Worm (Caenorhabditis elegans) whole organism, L4 larva: ENCODE measurements around the gene srt-16.

ENCODE experiments used
- daf-12 ChIP-seq: fragments of 150-350 bp; optimal IDR thresholded peaks from 2 replicates; lab custom pipeline; 2014; ENCODE audit warnings: missing biosample characterization, missing genetic modification reagents, missing genetic modification characterization
- dpl-1 ChIP-seq: fragments of 150-350 bp; optimal IDR thresholded peaks from 2 replicates; lab custom pipeline; 2014; ENCODE audit warnings: missing biosample characterization, missing genetic modification reagents, missing genetic modification characterization
- gei-8 ChIP-seq: fragments of 200-800 bp; sonication (Bioruptor generic); optimal IDR thresholded peaks from 2 replicates; lab custom pipeline; 2018; ENCODE audit warnings: mild to moderate bottlenecking, missing genetic modification characterization, missing compliant biosample characterization
- mdl-1 ChIP-seq, 2 experiments: fragments of 150-350 bp in 1 of 2; sonication (generic microtip) in 1 of 2; optimal IDR thresholded peaks; 2 replicates each; lab custom pipeline; 2014 to 2017; ENCODE audit warnings: missing biosample characterization in 2 of 2, missing genetic modification characterization in 2 of 2
- mep-1 ChIP-seq: fragments of 150-350 bp; sonication (generic microtip); optimal IDR thresholded peaks from 3 replicates; lab custom pipeline; 2014; ENCODE audit warnings: missing biosample characterization, missing genetic modification characterization
- nhr-25 ChIP-seq: sonication (generic microtip); optimal IDR thresholded peaks from 2 replicates; lab custom pipeline; 2017; ENCODE audit warnings: missing genetic modification characterization, mild to moderate bottlenecking, missing compliant biosample characterization, antibody characterized with exemption, moderate library complexity, borderline replicate concordance; ENCODE audit not compliant: insufficient read depth
- unc-130 ChIP-seq: sonication (generic microtip); optimal IDR thresholded peaks from 2 replicates; lab custom pipeline; 2016; ENCODE audit warnings: missing genetic modification reagents, missing genetic modification characterization, missing compliant biosample characterization
- unc-62 ChIP-seq, 3 experiments: fragments of 150-350 bp in 1 of 3; sonication (generic microtip); optimal IDR thresholded peaks in 2 of 3; peaks in 1 of 3; 1 replicate in 1 of 3; 2 replicates in 2 of 3; lab custom pipeline; 2014 to 2017; ENCODE audit warnings: missing biosample characterization in 3 of 3, missing genetic modification characterization in 3 of 3, missing genetic modification reagents in 3 of 3, missing genotype in 1 of 3

DNA sequence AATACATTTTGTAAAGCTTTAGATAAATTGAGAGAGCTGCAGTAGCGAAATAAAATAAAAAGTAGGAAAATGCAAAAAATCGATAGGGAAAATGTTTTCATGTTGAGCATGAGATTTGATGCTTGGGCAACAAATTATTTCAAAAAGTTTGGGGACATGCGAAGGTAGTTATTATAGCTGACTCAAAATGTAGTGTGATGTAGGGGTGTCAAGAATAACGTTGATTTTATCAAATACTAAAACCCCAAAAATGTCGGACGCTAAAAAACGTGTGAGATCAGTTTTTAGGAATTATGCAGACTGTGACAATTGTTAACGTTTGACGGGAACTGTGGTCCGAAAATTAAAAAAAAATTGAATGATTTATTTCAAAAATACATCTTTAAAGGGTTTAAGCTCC lies 43.0 kb downstream of the srt-16 start, which contains the start of gene irld-12:
- no peak for TF ChIP-seq dpl-1
- TF ChIP-seq gei-8 (GFP tag; lab: Kevin White, UChicago) = no peak
- no peak for TF ChIP-seq unc-62 (GFP tag; optimal IDR thresholded peaks at IDR 0.05 in 1 of 2; lab: Kevin White, UChicago)
- no peak for TF ChIP-seq unc-62 (tag; optimal IDR thresholded peaks at IDR 0.05; lab: Kevin White, UChicago)
- TF ChIP-seq nhr-25 = no peak
- TF ChIP-seq unc-130 = no peak
- no peak for TF ChIP-seq daf-12 (tag; lab: Kevin White, UChicago)
- TF ChIP-seq mep-1 (tag; lab: Kevin White, UChicago) = no peak
- TF ChIP-seq mdl-1 (tag; optimal IDR thresholded peaks at IDR 0.05; lab: Kevin White, UChicago) = no peak
